Fruit fly (Drosophila melanogaster): ENCODE data around the gene Timp.

Timp gene

DNA sequence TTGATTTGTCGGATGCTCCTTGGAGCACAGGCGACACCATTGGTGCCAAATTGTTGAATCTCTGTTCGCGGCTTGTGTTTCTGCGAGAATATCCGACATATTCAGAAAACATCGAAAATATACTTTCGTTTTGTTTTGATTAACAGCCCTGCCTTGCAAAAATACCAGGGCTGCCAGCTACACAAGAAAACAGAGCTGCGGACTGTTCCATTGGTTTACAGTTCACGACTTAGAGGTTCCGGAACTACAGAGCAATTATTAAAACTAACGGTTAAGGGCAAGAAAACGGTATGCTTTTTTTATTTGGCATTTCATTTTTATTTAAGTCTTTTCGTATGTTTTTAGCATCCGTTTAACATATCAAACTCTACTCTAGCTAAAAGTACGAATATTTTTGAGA is 51.6 kb downstream of the Timp start, which contains the start of gene CG6254 (continued):
- TF ChIP-seq CG17912 (GFP tag; optimal IDR thresholded peaks at IDR 0.05) (no peak), tin (GFP tag; optimal IDR thresholded peaks at IDR 0.05) (peak; percentile 47), chm (GFP tag; IDR thresholded peaks at IDR 0.05) (no peak), CG5245 (GFP tag; optimal IDR thresholded peaks at IDR 0.05) (no peak), CG18619 (GFP tag; optimal IDR thresholded peaks at IDR 0.05) (no peak), sens (GFP tag) (peak; percentile 58), fd102C (GFP tag; optimal IDR thresholded peaks at IDR 0.05) (no peak), CG11456 (GFP tag; IDR thresholded peaks at IDR 0.05) (peak; percentile 77), btn (GFP tag; optimal IDR thresholded peaks at IDR 0.05) (no peak), C15 (GFP tag; IDR thresholded peaks at IDR 0.05) (no peak), Adf1 (GFP tag; IDR thresholded peaks at IDR 0.05) (no peak), CG9609 (GFP tag; optimal IDR thresholded peaks at IDR 0.05) (no peak), CG11696 (GFP tag; IDR thresholded peaks at IDR 0.05) (no peak), row (GFP tag; IDR thresholded peaks at IDR 0.05) (peak; percentile 90), Deaf1 (tag; optimal IDR thresholded peaks at IDR 0.05) (no peak), bbx (GFP tag; IDR thresholded peaks at IDR 0.05; ENCODE audit: partially characterized antibody) (0 out of 2 replicates have a peak, but pooled peaks have one; percentile 15), NC2α (GFP tag; optimal IDR thresholded peaks at IDR 0.05) (no peak), CG3838 (GFP tag; optimal IDR thresholded peaks at IDR 0.05) (no peak), CG3995 (GFP tag; optimal IDR thresholded peaks at IDR 0.05) (peak; percentile 36), shn (GFP tag; optimal IDR thresholded peaks at IDR 0.05) (peak; percentile 17), CG4282 (GFP tag; optimal IDR thresholded peaks at IDR 0.05) (no peak), az2 (GFP tag; optimal IDR thresholded peaks at IDR 0.05) (peak; percentile 45), chinmo (GFP tag; IDR thresholded peaks at IDR 0.05; ENCODE audit: partially characterized antibody) (no peak), Neu2 (GFP tag; optimal IDR thresholded peaks at IDR 0.05; ENCODE audit: borderline replicate concordance) (no peak), pita (GFP tag; optimal IDR thresholded peaks at IDR 0.05) (no peak), CG15696 (tag; optimal IDR thresholded peaks at IDR 0.05) (peak; percentile 23), CG13624 (GFP tag; optimal IDR thresholded peaks at IDR 0.05) (peak; percentile 13), Usf (GFP tag; optimal IDR thresholded peaks at IDR 0.05) (no peak), sob (GFP tag; IDR thresholded peaks at IDR 0.05) (peak; percentile 63), lola (GFP tag; optimal IDR thresholded peaks at IDR 0.05) (no peak), Atf-2 (GFP tag; optimal IDR thresholded peaks at IDR 0.05) (no peak), Hr39 (optimal IDR thresholded peaks at IDR 0.05) (no peak), CG42726 (GFP tag; IDR thresholded peaks at IDR 0.05; ENCODE audit: partially characterized antibody) (no peak), Pdp1 (GFP tag; optimal IDR thresholded peaks at IDR 0.05) (peak in 1 of 2 experiments; percentile 29), dan (GFP tag; IDR thresholded peaks at IDR 0.05) (no peak), Hsf (GFP tag; optimal IDR thresholded peaks at IDR 0.05) (peak; percentile 34), CG10366 (GFP tag; IDR thresholded peaks at IDR 0.05) (no peak), HLHmδ (GFP tag; optimal IDR thresholded peaks at IDR 0.05) (no peak), Sry-δ (GFP tag; optimal IDR thresholded peaks at IDR 0.05) (peak; percentile 34), her (GFP tag; optimal IDR thresholded peaks at IDR 0.05) (peak; percentile 33), gsb-n (tag; optimal IDR thresholded peaks at IDR 0.05) (no peak), CG7357 (GFP tag; IDR thresholded peaks at IDR 0.05) (no peak), trem (tag; optimal IDR thresholded peaks at IDR 0.05) (peak; percentile 39), stc (GFP tag; IDR thresholded peaks at IDR 0.05) (no peak), PHDP (tag; optimal IDR thresholded peaks at IDR 0.05) (no peak), bowl (GFP tag; IDR thresholded peaks at IDR 0.05) (no peak), CG12744 (GFP tag; optimal IDR thresholded peaks at IDR 0.05) (peak; percentile 48), Lpt (GFP tag; optimal IDR thresholded peaks at IDR 0.05) (no peak), bab2 (GFP tag; optimal IDR thresholded peaks at IDR 0.05) (peak; percentile 1), CG2116 (GFP tag; optimal IDR thresholded peaks at IDR 0.05) (peak; percentile 54), wor (GFP tag; IDR thresholded peaks at IDR 0.05) (no peak), hbn (GFP tag; IDR thresholded peaks at IDR 0.05; ENCODE audit: partially characterized antibody) (no peak), sd (tag; optimal IDR thresholded peaks at IDR 0.05) (no peak)
